Worm (Caenorhabditis elegans): ENCODE results near the gene C05C10.7.
A peak's percentile ranks its signal among the peaks of the same experiment; 100 is the strongest.

The C05C10.7 gene

ce11 chrII:9974967-9975366 is 36.2 kb upstream of the C05C10.7 start, which contains the start of gene aakg-5 (continued):
- TF ChIP-seq jun-1 (tag; optimal IDR thresholded peaks at IDR 0.05) (peak; percentile 84), ceh-16 (tag; optimal IDR thresholded peaks at IDR 0.05) (no peak), nhr-25 (tag; optimal IDR thresholded peaks at IDR 0.05) (peak; percentile 89), ceh-9 (tag; optimal IDR thresholded peaks at IDR 0.05) (no peak), ceh-82 (tag; optimal IDR thresholded peaks at IDR 0.05) (peak; percentile 18), nhr-28 (tag; optimal IDR thresholded peaks at IDR 0.05) (no peak), sea-2 (GFP tag; optimal IDR thresholded peaks at IDR 0.05) (no peak), elt-3 (tag; optimal IDR thresholded peaks at IDR 0.05) (peak in 1 of 3 experiments; percentile 21), nhr-43 (tag; optimal IDR thresholded peaks at IDR 0.05; ENCODE audit: poor library complexity, severe bottlenecking) (peak; percentile 48), ztf-11 (tag; optimal IDR thresholded peaks at IDR 0.05) (no peak), nfya-1 (tag; optimal IDR thresholded peaks at IDR 0.05; ENCODE audit: insufficient read depth) (peak; percentile 90), R02D3.7 (tag; optimal IDR thresholded peaks at IDR 0.05) (peak; percentile 53), ZK546.5 (tag; optimal IDR thresholded peaks at IDR 0.05) (no peak), fos-1 (tag; optimal IDR thresholded peaks at IDR 0.05) (no peak), fkh-2 (tag; optimal IDR thresholded peaks at IDR 0.05) (no peak), mml-1 (tag; optimal IDR thresholded peaks at IDR 0.05) (no peak), ama-1 (optimal IDR thresholded peaks at IDR 0.05) (no peak), elt-2 (tag; optimal IDR thresholded peaks at IDR 0.05) (peak; percentile 87), lin-15B (tag; optimal IDR thresholded peaks at IDR 0.05) (peak; percentile 63), zag-1 (tag; optimal IDR thresholded peaks at IDR 0.05) (no peak), elt-1 (tag; optimal IDR thresholded peaks at IDR 0.05) (peak; percentile 82), ceh-28 (tag; optimal IDR thresholded peaks at IDR 0.05) (peak; percentile 77), nhr-67 (tag; optimal IDR thresholded peaks at IDR 0.05) (no peak)

ce11 chrII:9974210-9974609 is 35.4 kb upstream of the C05C10.7 start:
- TF ChIP-seq nhr-28 (tag; optimal IDR thresholded peaks at IDR 0.05) (no peak), unc-62 (GFP tag; optimal IDR thresholded peaks at IDR 0.05) (no peak), ceh-28 (tag; optimal IDR thresholded peaks at IDR 0.05) (peak; percentile 48), egl-27 (tag; optimal IDR thresholded peaks at IDR 0.05) (no peak), pqm-1 (tag; optimal IDR thresholded peaks at IDR 0.05) (peak; percentile 82), nhr-237 (tag; optimal IDR thresholded peaks at IDR 0.05) (no peak), aly-2 (tag; optimal IDR thresholded peaks at IDR 0.05) (no peak), R02D3.7 (tag; optimal IDR thresholded peaks at IDR 0.05) (no peak), elt-1 (tag; optimal IDR thresholded peaks at IDR 0.05) (peak; percentile 80), nhr-11 (tag; optimal IDR thresholded peaks at IDR 0.05) (no peak), nhr-43 (tag; optimal IDR thresholded peaks at IDR 0.05; ENCODE audit: poor library complexity, severe bottlenecking) (no peak), elt-2 (tag; optimal IDR thresholded peaks at IDR 0.05) (peak; percentile 89), nfya-1 (tag; optimal IDR thresholded peaks at IDR 0.05; ENCODE audit: insufficient read depth) (no peak), ZK546.5 (tag; optimal IDR thresholded peaks at IDR 0.05) (no peak), elt-3 (tag; optimal IDR thresholded peaks at IDR 0.05) (no peak), pha-4 (tag; optimal IDR thresholded peaks at IDR 0.05) (peak; percentile 43), snpc-4 (tag; optimal IDR thresholded peaks at IDR 0.05) (no peak), nhr-25 (tag; optimal IDR thresholded peaks at IDR 0.05) (no peak)

- peak; percentile 61 for TF ChIP-seq pqm-1 (tag; optimal IDR thresholded peaks at IDR 0.05)
- TF ChIP-seq pha-4 (tag; optimal IDR thresholded peaks at IDR 0.05): peak; percentile 83
- peak; percentile 27 for TF ChIP-seq elt-2 (tag; optimal IDR thresholded peaks at IDR 0.05)
- no peak for TF ChIP-seq unc-39 (tag; optimal IDR thresholded peaks at IDR 0.05)
Measured at ce11 chrII:9970438-9971092, 31.8 kb upstream of the C05C10.7 start, which contains the start of gene R53.5. Gene R53.5 (minus strand): TSS chrII:9970488.

- TF ChIP-seq eor-1 (tag; optimal IDR thresholded peaks at IDR 0.05) (no peak), nhr-237 (tag; optimal IDR thresholded peaks at IDR 0.05) (no peak), jun-1 (tag; optimal IDR thresholded peaks at IDR 0.05) (peak; percentile 26), nhr-76 (tag; optimal IDR thresholded peaks at IDR 0.05) (no peak), ama-1 (optimal IDR thresholded peaks at IDR 0.05) (no peak), nhr-11 (tag; optimal IDR thresholded peaks at IDR 0.05) (no peak), unc-62 (GFP tag; optimal IDR thresholded peaks at IDR 0.05) (no peak), unc-39 (tag; optimal IDR thresholded peaks at IDR 0.05) (no peak), elt-3 (tag; optimal IDR thresholded peaks at IDR 0.05) (no peak), elt-2 (tag; optimal IDR thresholded peaks at IDR 0.05) (peak; percentile 30), ztf-11 (tag; optimal IDR thresholded peaks at IDR 0.05) (no peak), nfya-1 (tag; optimal IDR thresholded peaks at IDR 0.05; ENCODE audit: insufficient read depth) (peak; percentile 86), ceh-28 (tag; optimal IDR thresholded peaks at IDR 0.05) (no peak), aly-2 (tag; optimal IDR thresholded peaks at IDR 0.05) (no peak), ZK546.5 (tag; optimal IDR thresholded peaks at IDR 0.05) (no peak), egl-5 (tag; optimal IDR thresholded peaks at IDR 0.05) (no peak), nhr-43 (tag; optimal IDR thresholded peaks at IDR 0.05; ENCODE audit: poor library complexity, severe bottlenecking) (peak; percentile 56), R02D3.7 (tag; optimal IDR thresholded peaks at IDR 0.05) (peak; percentile 2), zag-1 (tag; optimal IDR thresholded peaks at IDR 0.05) (no peak), nhr-12 (tag; optimal IDR thresholded peaks at IDR 0.05) (no peak), fkh-10 (GFP tag; optimal IDR thresholded peaks at IDR 0.05) (no peak), ceh-82 (tag; optimal IDR thresholded peaks at IDR 0.05) (no peak), lsy-12 (tag; optimal IDR thresholded peaks at IDR 0.05) (no peak), pha-4 (tag; optimal IDR thresholded peaks at IDR 0.05) (peak; percentile 85), mml-1 (tag; optimal IDR thresholded peaks at IDR 0.05) (no peak), lin-15B (tag; optimal IDR thresholded peaks at IDR 0.05) (peak; percentile 90), fos-1 (tag; optimal IDR thresholded peaks at IDR 0.05) (no peak), egl-27 (tag; optimal IDR thresholded peaks at IDR 0.05) (no peak), pqm-1 (tag; optimal IDR thresholded peaks at IDR 0.05) (peak; percentile 49), fkh-2 (tag; optimal IDR thresholded peaks at IDR 0.05) (no peak), hmg-11 (tag; optimal IDR thresholded peaks at IDR 0.05) (peak; percentile 57)
Measured at ce11 chrII:9967999-9968706, 29.4 kb upstream of the C05C10.7 start, which contains the start of the genes R53.4 and psf-1. Gene R53.4 (minus strand): TSS chrII:9968049. Gene psf-1 (plus strand): TSS chrII:9968673.

All from whole organism, L3 larva.